Worm (Caenorhabditis elegans) whole organism, early embryonic: ENCODE data around the gene gon-4.

Experiments used
- B0310.2 ChIP-seq: sonication (generic microtip); optimal IDR thresholded peaks from 2 replicates; lab custom pipeline; 2016; ENCODE audit warnings: mild to moderate bottlenecking, missing genetic modification characterization, missing compliant biosample characterization
- ama-1 ChIP-seq: fragments of 150-350 bp; optimal IDR thresholded peaks from 2 replicates; lab custom pipeline; 2014
- flt-1 ChIP-seq: fragments of 200-800 bp; sonication (Bioruptor generic); IDR thresholded peaks from 2 replicates; pipeline ENCODE4 v1.3.6; 2022; ENCODE audit warnings: missing genetic modification characterization, missing compliant biosample characterization
- hmg-4 ChIP-seq: fragments of 200-800 bp; sonication (Bioruptor generic); optimal IDR thresholded peaks from 2 replicates; lab custom pipeline; 2018; ENCODE audit warnings: mild to moderate bottlenecking, missing genetic modification characterization, missing compliant biosample characterization
- tra-4 ChIP-seq: sonication (generic microtip); optimal IDR thresholded peaks from 2 replicates; lab custom pipeline; 2017; ENCODE audit warnings: missing genetic modification characterization, missing compliant biosample characterization

ce11 chrIV:10174328-10174727 lies 23.3 kb upstream of the gon-4 start, which contains the start of gene pxf-1:
- TF ChIP-seq ama-1 (lab: Kevin White, UChicago) (no peak), tra-4 (tag; lab: Kevin White, UChicago) (no peak), flt-1 (no peak), hmg-4 (no peak), B0310.2 (no peak)
